Worm (Caenorhabditis elegans): ENCODE measurements around the gene soap-1.

The soap-1 gene

ce11 chrV:7216016-7216415 is 1.3 kb upstream of the soap-1 start (continued):
- TF ChIP-seq lin-14 (GFP tag; optimal IDR thresholded peaks at IDR 0.05) (peak; percentile 54), tbx-2 (tag; optimal IDR thresholded peaks at IDR 0.05) (no peak), fkh-8 (tag; optimal IDR thresholded peaks at IDR 0.05) (no peak), irx-1 (tag; optimal IDR thresholded peaks at IDR 0.05) (no peak), ceh-82 (tag; optimal IDR thresholded peaks at IDR 0.05) (peak in 1 of 3 experiments; percentile 19), unc-86 (tag; optimal IDR thresholded peaks at IDR 0.05) (peak; percentile 1), fkh-4 (tag; optimal IDR thresholded peaks at IDR 0.05; ENCODE audit: borderline replicate concordance) (no peak), dpl-1 (GFP tag; optimal IDR thresholded peaks at IDR 0.05) (peak in 1 of 3 experiments; percentile 0), efl-1 (optimal IDR thresholded peaks at IDR 0.05) (peak; percentile 4 to 11), efl-1 (GFP tag; optimal IDR thresholded peaks at IDR 0.05 in 1 of 2) (no peak), C04F5.9 (tag; optimal IDR thresholded peaks at IDR 0.05) (no peak), sox-4 (tag; optimal IDR thresholded peaks at IDR 0.05) (no peak), egl-13 (tag; optimal IDR thresholded peaks at IDR 0.05) (no peak), dsc-1 (tag; optimal IDR thresholded peaks at IDR 0.05) (no peak), aly-2 (tag; optimal IDR thresholded peaks at IDR 0.05) (no peak), mef-2 (tag; optimal IDR thresholded peaks at IDR 0.05) (no peak), ztf-11 (tag; optimal IDR thresholded peaks at IDR 0.05) (no peak), nhr-71 (tag; optimal IDR thresholded peaks at IDR 0.05) (no peak), aha-1 (tag; optimal IDR thresholded peaks at IDR 0.05) (no peak), lin-35 (GFP tag; optimal IDR thresholded peaks at IDR 0.05) (no peak), skn-1 (tag; optimal IDR thresholded peaks at IDR 0.05) (no peak), unc-62 (GFP tag; optimal IDR thresholded peaks at IDR 0.05) (no peak), nhr-85 (tag) (no peak), tlp-1 (tag; optimal IDR thresholded peaks at IDR 0.05) (no peak)

- no peak for TF ChIP-seq ztf-4 (tag; optimal IDR thresholded peaks at IDR 0.05)
- TF ChIP-seq lsy-2 (tag; optimal IDR thresholded peaks at IDR 0.05): no peak
- no peak for TF ChIP-seq lin-39 (tag; optimal IDR thresholded peaks at IDR 0.05)
- TF ChIP-seq efl-1 (optimal IDR thresholded peaks at IDR 0.05): no peak
- peak in 1 of 2 experiments; percentile 82 for TF ChIP-seq efl-1 (GFP tag; optimal IDR thresholded peaks at IDR 0.05 in 1 of 2)
- no peak for TF ChIP-seq lin-14 (GFP tag; optimal IDR thresholded peaks at IDR 0.05)
- TF ChIP-seq unc-30 (tag; optimal IDR thresholded peaks at IDR 0.05): no peak
- TF ChIP-seq snu-23 (GFP tag; optimal IDR thresholded peaks at IDR 0.05): no peak
- no peak for TF ChIP-seq C04F5.9 (tag; optimal IDR thresholded peaks at IDR 0.05)
These were observed 5.7 kb downstream of the soap-1 start for ce11 chrV:7209001-7209400.

- TF ChIP-seq nhr-90 (tag; optimal IDR thresholded peaks at IDR 0.05; ENCODE audit: poor library complexity): no peak
- no peak for TF ChIP-seq isw-1 (GFP tag; IDR thresholded peaks at IDR 0.05)
- TF ChIP-seq efl-1 (optimal IDR thresholded peaks at IDR 0.05): no peak
- TF ChIP-seq efl-1 (GFP tag; optimal IDR thresholded peaks at IDR 0.05 in 1 of 2): peak in 1 of 2 experiments; percentile 21
These were observed 13.3 kb downstream of the soap-1 start for ce11 chrV:7201353-7201752.

- TF ChIP-seq nhr-85 (tag) (no peak), skn-1 (tag; optimal IDR thresholded peaks at IDR 0.05) (no peak)
These were observed 14.8 kb downstream of the soap-1 start, which contains the start of gene F09G2.1 for ce11 chrV:7199932-7200331. Gene F09G2.1 (plus strand): TSS chrV:7200232.

- TF ChIP-seq nhr-76 (tag; optimal IDR thresholded peaks at IDR 0.05): no peak
- no peak for TF ChIP-seq C34B4.2 (tag; optimal IDR thresholded peaks at IDR 0.05)
- no peak for TF ChIP-seq aly-2 (tag; optimal IDR thresholded peaks at IDR 0.05)
- no peak for TF ChIP-seq unc-130 (tag; optimal IDR thresholded peaks at IDR 0.05)
- no peak for TF ChIP-seq skn-1 (tag; optimal IDR thresholded peaks at IDR 0.05)
- no peak for TF ChIP-seq nhr-77 (tag; optimal IDR thresholded peaks at IDR 0.05)
- no peak for TF ChIP-seq dsc-1 (tag; optimal IDR thresholded peaks at IDR 0.05)
- no peak for TF ChIP-seq nhr-90 (tag; optimal IDR thresholded peaks at IDR 0.05; ENCODE audit: poor library complexity)
- no peak for TF ChIP-seq swsn-7 (tag; optimal IDR thresholded peaks at IDR 0.05)
- TF ChIP-seq fkh-4 (tag; optimal IDR thresholded peaks at IDR 0.05; ENCODE audit: borderline replicate concordance): no peak
- TF ChIP-seq C16A3.4 (tag; optimal IDR thresholded peaks at IDR 0.05): no peak
- no peak for TF ChIP-seq hpl-2 (GFP tag; optimal IDR thresholded peaks at IDR 0.05)
These were observed 15.6 kb downstream of the soap-1 start for ce11 chrV:7199077-7199476.
